Worm (Caenorhabditis elegans): Measurements from ENCODE around the gene rde-11.
A peak's percentile ranks its signal among the peaks of the same experiment; 100 is the strongest.
"Not testable (repeated sequence)": the region's sequence is repeated elsewhere in the genome, so short reads cannot be mapped to it uniquely, and the experiment has no call there.

Gene rde-11

DNA sequence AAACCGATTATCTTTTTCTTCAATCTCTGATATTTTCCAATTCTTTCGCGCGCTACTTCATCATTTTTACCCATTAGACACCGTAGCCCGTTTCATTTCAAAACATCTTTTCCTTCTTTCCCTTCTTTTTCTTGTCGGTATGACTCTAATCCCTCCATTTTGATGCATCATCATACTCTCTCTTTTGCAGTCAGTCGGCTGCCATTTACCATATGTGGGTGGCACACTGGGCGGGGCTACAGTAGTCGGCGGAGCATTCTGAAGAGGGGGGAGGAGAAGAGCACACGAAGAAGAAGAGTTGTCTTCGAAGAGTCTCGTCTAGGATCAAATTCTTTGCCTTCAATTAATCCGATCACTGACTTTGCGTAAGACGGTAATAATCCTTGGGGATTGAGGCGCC is 13.8 kb downstream of the rde-11 start, which contains the start of gene unc-30:
Gene unc-30, plus strand, starts transcription at position 184 of the 400 bp plus-strand sequence.
- TF ChIP-seq lsy-2 (tag; optimal IDR thresholded peaks at IDR 0.05) (peak in 1 of 2 experiments; percentile 6), tra-1 (GFP tag; IDR thresholded peaks at IDR 0.05) (no peak), ceh-20 (GFP tag; IDR thresholded peaks at IDR 0.05) (no peak), unc-62 (GFP tag; optimal IDR thresholded peaks at IDR 0.05 in 1 of 2) (peak in 1 of 2 experiments; percentile 49), unc-62 (tag; optimal IDR thresholded peaks at IDR 0.05) (no peak)

DNA sequence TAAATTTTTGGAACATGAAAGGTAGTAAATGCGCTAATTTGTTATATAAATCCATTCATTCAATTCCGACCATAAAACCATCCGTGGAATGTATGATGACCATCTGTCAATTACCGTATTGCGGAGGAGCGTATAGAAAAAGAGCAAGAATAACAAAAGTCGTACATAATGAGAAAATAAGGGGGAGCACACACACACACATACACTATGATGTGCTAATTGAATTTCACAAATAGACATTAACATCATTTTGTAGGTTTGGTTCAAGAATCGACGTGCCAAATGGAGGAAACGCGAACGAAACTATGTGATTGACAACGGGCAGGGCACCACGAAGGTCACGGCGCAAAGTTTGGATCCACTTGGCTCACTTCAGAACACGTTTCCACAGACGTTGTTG is 16.4 kb downstream of the rde-11 start:
- TF ChIP-seq arid-1 (GFP tag; conservative IDR thresholded peaks at IDR 0.05) (no peak), php-3 (GFP tag; IDR thresholded peaks at IDR 0.05) (no peak)

- peak; percentile 10 for TF ChIP-seq nhr-11 (tag; optimal IDR thresholded peaks at IDR 0.05)
- TF ChIP-seq hlh-11 (tag; optimal IDR thresholded peaks at IDR 0.05): peak; percentile 2
- TF ChIP-seq lin-38 (GFP tag; IDR thresholded peaks at IDR 0.05): no peak
Observed at ce11 chrIV:13125999-13126398, 21.0 kb downstream of the rde-11 start.

DNA sequence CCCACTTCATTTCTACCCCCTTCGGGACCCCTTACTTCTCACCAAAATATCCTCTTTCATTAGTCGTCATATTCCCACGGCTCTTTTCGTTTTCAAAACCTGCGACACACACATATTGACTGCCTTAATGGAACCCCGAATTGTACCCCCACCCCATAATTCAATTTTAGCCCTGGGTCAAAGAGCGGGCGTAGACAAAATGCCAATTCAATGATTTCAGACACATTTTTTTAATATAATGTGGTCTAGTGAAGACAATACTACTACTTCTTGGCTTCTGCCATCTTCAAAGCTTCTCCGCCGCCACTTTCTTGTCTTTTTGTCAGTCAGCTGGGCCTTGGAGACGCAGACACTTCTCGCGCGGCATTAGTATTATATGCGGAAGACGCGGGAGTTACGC is 22.7 kb downstream of the rde-11 start:
- 0 out of 2 replicates have a peak, but pooled peaks have one; percentile 21 for TF ChIP-seq pha-4 (GFP tag; IDR thresholded peaks at IDR 0.05)
- no peak for TF ChIP-seq pha-4 (tag; optimal IDR thresholded peaks at IDR 0.05)
- 0 out of 2 replicates have a peak, but pooled peaks have one; percentile 33 for TF ChIP-seq egl-43 (GFP tag; IDR thresholded peaks at IDR 0.05)
- no peak for TF ChIP-seq spr-3 (GFP tag; optimal IDR thresholded peaks at IDR 0.05)

DNA sequence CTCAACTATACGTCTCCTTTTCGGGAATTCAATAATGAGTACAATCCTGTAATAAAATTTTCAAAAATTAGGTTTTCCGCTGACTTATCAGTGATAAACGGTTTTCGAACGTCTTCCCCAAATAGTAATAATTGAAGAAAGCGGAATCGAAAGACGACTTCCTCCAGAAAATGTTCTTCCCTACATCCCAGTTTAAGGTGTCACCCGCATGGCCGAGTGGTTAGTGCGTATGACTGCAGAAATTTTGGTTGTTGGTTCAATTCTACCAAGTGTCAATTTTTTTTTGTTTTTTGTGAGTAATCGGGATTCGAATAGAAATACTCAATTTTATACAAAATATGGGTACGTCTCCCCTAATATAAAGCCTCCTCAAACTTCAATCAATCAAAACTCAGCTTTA is 35.8 kb downstream of the rde-11 start:
- TF ChIP-seq Y105C5A.15 (GFP tag; IDR thresholded peaks at IDR 0.05) (peak; percentile 71; the same call in 1 of the 2 replicates), madf-5 (GFP tag; IDR thresholded peaks at IDR 0.05) (peak; percentile 76 to 82; a peak in 1 of 4 replicates), D1046.2 (GFP tag; IDR thresholded peaks at IDR 0.05) (peak; percentile 44; the same call in 1 of the 2 replicates), vab-7 (GFP tag; IDR thresholded peaks at IDR 0.05) (peak; percentile 85), T26A8.4 (GFP tag; IDR thresholded peaks at IDR 0.05) (peak; percentile 59), ceh-44 (GFP tag; IDR thresholded peaks at IDR 0.05) (0 out of 2 replicates have a peak, but pooled peaks have one; percentile 58), pha-4 (GFP tag; IDR thresholded peaks at IDR 0.05) (peak; percentile 76), egl-43 (GFP tag; IDR thresholded peaks at IDR 0.05) (peak; percentile 87), mes-2 (tag; optimal IDR thresholded peaks at IDR 0.05; ENCODE audit: poor library complexity, severe bottlenecking) (peak; percentile 18), F26F4.8 (GFP tag; conservative IDR thresholded peaks at IDR 0.05) (peak; percentile 91), ctbp-1 (GFP tag; IDR thresholded peaks at IDR 0.05) (peak; percentile 53; the same call in 1 of the 2 replicates), mdt-29 (GFP tag; IDR thresholded peaks at IDR 0.05) (peak; percentile 63; the same call in 1 of the 2 replicates), zfp-3 (GFP tag; conservative IDR thresholded peaks at IDR 0.05) (peak; percentile 27; the same call in 1 of the 2 replicates), Y48G9A.11 (GFP tag; IDR thresholded peaks at IDR 0.05) (peak; percentile 64), madf-9 (GFP tag; conservative IDR thresholded peaks at IDR 0.05) (peak; percentile 69), snpc-1.2 (GFP tag; IDR thresholded peaks at IDR 0.05) (peak; percentile 87), saeg-2 (GFP tag; IDR thresholded peaks at IDR 0.05) (0 out of 2 replicates have a peak, but pooled peaks have one; percentile 41), lim-7 (GFP tag; IDR thresholded peaks at IDR 0.05) (peak; percentile 92), lin-38 (GFP tag; IDR thresholded peaks at IDR 0.05) (peak; percentile 76), php-3 (GFP tag; IDR thresholded peaks at IDR 0.05) (0 out of 2 replicates have a peak, but pooled peaks have one; percentile 9), hmg-1.1 (GFP tag; IDR thresholded peaks at IDR 0.05) (peak; percentile 39; the same call in 1 of the 2 replicates), Y75B8A.6 (GFP tag; IDR thresholded peaks at IDR 0.05) (0 out of 2 replicates have a peak, but pooled peaks have one; percentile 68), dmd-6 (GFP tag; IDR thresholded peaks at IDR 0.05) (0 out of 2 replicates have a peak, but pooled peaks have one; percentile 10), F44E2.7 (GFP tag; IDR thresholded peaks at IDR 0.05) (peak; percentile 81; the same call in 1 of the 2 replicates), tra-1 (GFP tag; IDR thresholded peaks at IDR 0.05) (peak; percentile 47; the same call in 1 of the 2 replicates), arid-1 (GFP tag; conservative IDR thresholded peaks at IDR 0.05) (peak; percentile 88), dmd-8 (GFP tag; IDR thresholded peaks at IDR 0.05) (peak; percentile 82), lin-1 (GFP tag; IDR thresholded peaks at IDR 0.05) (peak; percentile 56; the same call in 1 of the 2 replicates), ZK337.2 (GFP tag; IDR thresholded peaks at IDR 0.05) (0 out of 2 replicates have a peak, but pooled peaks have one; percentile 12)
- TF ChIP-seq pha-4 (tag; optimal IDR thresholded peaks at IDR 0.05): not testable (repeated sequence)
